Fruit fly (Drosophila melanogaster): ENCODE data around the gene CG5731.

DNA sequence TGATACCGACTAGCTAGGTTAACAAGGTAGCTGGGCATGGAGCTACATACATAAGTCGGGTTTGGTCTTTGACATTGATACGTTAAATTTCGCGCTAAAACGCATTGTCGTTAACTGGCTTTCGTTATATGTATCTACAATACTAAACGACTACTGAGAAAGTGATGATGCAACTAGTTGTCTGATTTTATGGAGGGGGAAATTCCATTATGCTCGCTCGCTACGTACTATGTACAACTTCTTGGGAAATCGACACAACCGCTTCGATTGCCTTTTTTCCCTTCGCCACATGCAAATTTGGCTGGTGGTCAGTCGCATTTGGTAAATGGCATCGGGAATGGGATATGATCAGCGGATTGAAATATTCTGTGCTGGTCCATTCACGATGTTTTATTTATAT, 10.5 kb upstream of the CG5731 start:
- TF ChIP-seq CG8478 (optimal IDR thresholded peaks at IDR 0.05) = no peak
- no peak for TF ChIP-seq CTCF (optimal IDR thresholded peaks at IDR 0.05)
